Worm (Caenorhabditis elegans) whole organism, young adult: Measurements from ENCODE around the gene idpb-1.

ENCODE experiments used
- F22D6.2 ChIP-seq: sonication (generic microtip); optimal IDR thresholded peaks from 2 replicates; lab custom pipeline; 2016; ENCODE audit warnings: mild to moderate bottlenecking, missing genetic modification characterization, missing compliant biosample characterization
- ama-1 ChIP-seq, 3 experiments: fragments of 150-350 bp in 1 of 3; sonication (generic microtip) in 2 of 3; optimal IDR thresholded peaks; 2 replicates each; lab custom pipeline; 2014 to 2018; ENCODE audit warnings: missing biosample characterization in 2 of 3, missing genetic modification characterization in 2 of 3, missing genetic modification reagents in 2 of 3
- attf-6 ChIP-seq: fragments of 200-800 bp; sonication (Bioruptor generic); IDR thresholded peaks from 2 replicates; pipeline ENCODE4 v1.3.6; 2022; ENCODE audit warnings: missing genetic modification reagents, missing genetic modification characterization, missing compliant biosample characterization
- efl-1 ChIP-seq: fragments of 150-350 bp; optimal IDR thresholded peaks from 2 replicates; lab custom pipeline; 2014; ENCODE audit warnings: missing biosample characterization, missing genetic modification reagents, missing genetic modification characterization
- egl-18 ChIP-seq: fragments of 200-800 bp; sonication (Bioruptor generic); IDR thresholded peaks from 2 replicates; pipeline ENCODE4 v1.3.6; 2022; ENCODE audit warnings: missing genetic modification reagents, missing genetic modification characterization, missing compliant biosample characterization
- mel-28 ChIP-seq: sonication (generic microtip); optimal IDR thresholded peaks from 2 replicates; lab custom pipeline; 2016; ENCODE audit warnings: borderline replicate concordance, mild to moderate bottlenecking, missing genetic modification characterization, missing compliant biosample characterization
- pha-4 ChIP-seq: fragments of 150-350 bp; sonication (generic microtip); optimal IDR thresholded peaks from 2 replicates; lab custom pipeline; 2014; ENCODE audit warnings: missing biosample characterization, missing genetic modification reagents, missing genetic modification characterization
- snpc-4 ChIP-seq, 5 experiments: fragments of 150-350 bp in 1 of 5; sonication (generic microtip) in 4 of 5; optimal IDR thresholded peaks; 2 replicates each; lab custom pipeline; 2014 to 2018; ENCODE audit warnings: missing genetic modification characterization in 5 of 5, missing biosample characterization in 3 of 5, antibody characterized with exemption in 2 of 5, mild to moderate bottlenecking in 2 of 5, missing compliant biosample characterization in 2 of 5, missing genotype in 2 of 5, moderate library complexity in 2 of 5, missing genetic modification reagents in 1 of 5

DNA sequence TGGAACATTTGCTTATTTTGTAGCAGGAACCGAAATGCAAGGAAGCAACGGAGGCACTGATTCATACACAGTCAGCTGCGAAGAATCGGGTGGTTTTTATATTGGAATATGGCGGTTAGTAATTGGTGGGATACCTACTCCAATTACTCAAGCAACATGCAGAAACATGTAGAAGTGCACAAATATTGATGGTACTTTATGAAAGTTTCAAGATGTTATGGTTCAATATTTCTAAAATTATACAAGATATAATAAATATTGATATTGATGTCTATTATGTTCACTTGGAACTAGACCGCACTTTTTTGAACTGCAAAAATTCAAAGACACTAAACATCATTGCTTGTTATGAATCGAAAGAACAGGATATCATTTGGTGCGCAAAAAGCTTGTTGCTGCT, 7.8 kb upstream of the idpb-1 start, which contains the start of gene C04G6.13:
- TF ChIP-seq F22D6.2 (tag; lab: Kevin White, UChicago) = no peak
- no peak for TF ChIP-seq efl-1 (GFP tag; lab: Kevin White, UChicago)
- TF ChIP-seq mel-28 (tag; lab: Kevin White, UChicago) = no peak
- no peak for TF ChIP-seq egl-18
- TF ChIP-seq attf-6 = no peak
- no peak for TF ChIP-seq snpc-4 (GFP tag; optimal IDR thresholded peaks at IDR 0.05; lab: Kevin White, UChicago)
- no peak for TF ChIP-seq snpc-4 (tag; optimal IDR thresholded peaks at IDR 0.05; lab: Kevin White, UChicago)
- TF ChIP-seq ama-1 (optimal IDR thresholded peaks at IDR 0.05; lab: Kevin White, UChicago) = no peak
- no peak for TF ChIP-seq ama-1 (GFP tag; optimal IDR thresholded peaks at IDR 0.05; lab: Kevin White, UChicago)
- TF ChIP-seq pha-4 = no peak
